Fruit fly (Drosophila melanogaster) whole organism, embryonic: Measurements from ENCODE around the gene NdufV3.

Experiments
- Ada2b ChIP-seq: fragments of 200-800 bp; sonication (Bioruptor generic); IDR thresholded peaks from 2 replicates; pipeline ENCODE4 v1.3.6; 2022; ENCODE audit warnings: missing biosample characterization, missing genetic modification characterization
- Bgb ChIP-seq: fragments of 200-800 bp; sonication (Bioruptor generic); IDR thresholded peaks from 2 replicates; pipeline ENCODE4 v1.3.6; 2022; ENCODE audit warnings: missing biosample characterization, missing genetic modification characterization; ENCODE audit not compliant: partially characterized antibody
- CG10147 ChIP-seq: fragments of 200-800 bp; sonication (Bioruptor generic); optimal IDR thresholded peaks from 2 replicates; lab custom pipeline; 2019; ENCODE audit warnings: missing biosample characterization, mild to moderate bottlenecking, missing genetic modification characterization, moderate library complexity
- CG10543 ChIP-seq: fragments of 200-800 bp; sonication (Bioruptor generic); optimal IDR thresholded peaks from 3 replicates; lab custom pipeline; 2017; ENCODE audit warnings: missing biosample characterization, mild to moderate bottlenecking, missing genetic modification characterization, moderate library complexity
- CG11085 ChIP-seq: fragments of 200-800 bp; sonication (Bioruptor generic); IDR thresholded peaks from 2 replicates; pipeline ENCODE4 v1.3.6; 2022; ENCODE audit warnings: missing biosample characterization, missing genetic modification characterization
- CG12071 ChIP-seq: fragments of 200-800 bp; sonication (Bioruptor generic); optimal IDR thresholded peaks from 3 replicates; lab custom pipeline; 2018; ENCODE audit warnings: missing biosample characterization, mild to moderate bottlenecking, missing genetic modification characterization
- CG12769 ChIP-seq: fragments of 200-800 bp; sonication (Bioruptor generic); optimal IDR thresholded peaks from 2 replicates; lab custom pipeline; 2019; ENCODE audit warnings: missing biosample characterization, mild to moderate bottlenecking, missing genetic modification characterization, moderate library complexity
- CG12942 ChIP-seq: fragments of 200-800 bp; sonication (Bioruptor generic); optimal IDR thresholded peaks from 3 replicates; lab custom pipeline; 2016; ENCODE audit warnings: missing biosample characterization, missing genetic modification characterization
- CG13424 ChIP-seq: fragments of 200-800 bp; sonication (Bioruptor generic); optimal IDR thresholded peaks from 2 replicates; lab custom pipeline; 2019; ENCODE audit warnings: missing biosample characterization, mild to moderate bottlenecking, missing genetic modification characterization, moderate library complexity
- CG14014 ChIP-seq: fragments of 200-800 bp; sonication (Bioruptor generic); IDR thresholded peaks from 2 replicates; pipeline ENCODE4 v1.3.6; 2022; ENCODE audit warnings: missing biosample characterization, missing genetic modification characterization
- CG14710 ChIP-seq: fragments of 200-800 bp; sonication (Bioruptor generic); optimal IDR thresholded peaks from 3 replicates; lab custom pipeline; 2019; ENCODE audit warnings: missing biosample characterization, mild to moderate bottlenecking, missing genetic modification characterization, moderate library complexity
- CG14965 ChIP-seq: fragments of 200-800 bp; sonication (Bioruptor generic); optimal IDR thresholded peaks from 2 replicates; lab custom pipeline; 2016; ENCODE audit warnings: missing biosample characterization, missing genetic modification characterization, borderline replicate concordance
- CG17361 ChIP-seq: fragments of 200-800 bp; sonication (Bioruptor generic); IDR thresholded peaks from 3 replicates; pipeline ENCODE4 v1.3.6; 2022; ENCODE audit warnings: missing biosample characterization, missing genetic modification characterization
- CG1832 ChIP-seq: fragments of 200-800 bp; sonication (Bioruptor generic); optimal IDR thresholded peaks from 2 replicates; lab custom pipeline; 2017; ENCODE audit warnings: missing biosample characterization, mild to moderate bottlenecking, missing genetic modification characterization, inconsistent platforms
- CG2116 ChIP-seq: fragments of 200-800 bp; sonication (Bioruptor generic); optimal IDR thresholded peaks from 3 replicates; lab custom pipeline; 2018; ENCODE audit warnings: missing biosample characterization, mild to moderate bottlenecking, missing genetic modification characterization
- CG2120 ChIP-seq: fragments of 200-800 bp; sonication (Bioruptor generic); optimal IDR thresholded peaks from 3 replicates; lab custom pipeline; 2016; ENCODE audit warnings: missing biosample characterization, missing genetic modification characterization
- CG31224 ChIP-seq: fragments of 200-800 bp; sonication (Bioruptor generic); IDR thresholded peaks from 2 replicates; pipeline ENCODE4 v1.3.6; 2022; ENCODE audit warnings: missing biosample characterization, missing genetic modification characterization
- CG6854 ChIP-seq: fragments of 200-800 bp; sonication (Bioruptor generic); optimal IDR thresholded peaks from 3 replicates; lab custom pipeline; 2017; ENCODE audit warnings: missing biosample characterization, mild to moderate bottlenecking, missing genetic modification characterization
- CG8089 ChIP-seq: fragments of 200-800 bp; sonication (Bioruptor generic); optimal IDR thresholded peaks from 3 replicates; lab custom pipeline; 2016; ENCODE audit warnings: missing biosample characterization, missing genetic modification characterization
- CG8281 ChIP-seq: fragments of 200-800 bp; sonication (Bioruptor generic); optimal IDR thresholded peaks from 2 replicates; lab custom pipeline; 2018; ENCODE audit warnings: missing biosample characterization, mild to moderate bottlenecking, missing genetic modification characterization, moderate library complexity
- CG8290 ChIP-seq, 3 experiments: fragments of 200-800 bp; sonication (Bioruptor generic); optimal IDR thresholded peaks; 2 replicates each; lab custom pipeline; 2016 to 2019; ENCODE audit warnings: missing biosample characterization in 3 of 3, missing genetic modification characterization in 3 of 3, mild to moderate bottlenecking in 2 of 3, moderate library complexity in 1 of 3
- CHES-1-like ChIP-seq: fragments of 200-800 bp; sonication (Bioruptor generic); optimal IDR thresholded peaks from 2 replicates; lab custom pipeline; 2016; ENCODE audit warnings: missing biosample characterization, missing genetic modification characterization
- Dad ChIP-seq: fragments of 200-800 bp; sonication (Bioruptor generic); optimal IDR thresholded peaks from 3 replicates; lab custom pipeline; 2016; ENCODE audit warnings: missing biosample characterization, missing genetic modification characterization
- MBD-R2 ChIP-seq: fragments of 200-800 bp; sonication (Bioruptor generic); IDR thresholded peaks from 2 replicates; pipeline ENCODE4 v1.3.6; 2022; ENCODE audit warnings: missing biosample characterization, missing genetic modification characterization
- NC2α ChIP-seq: fragments of 200-800 bp; sonication (Bioruptor generic); optimal IDR thresholded peaks from 2 replicates; lab custom pipeline; 2016; ENCODE audit warnings: missing biosample characterization, missing genetic modification characterization
- NC2β ChIP-seq: fragments of 200-800 bp; sonication (Bioruptor generic); optimal IDR thresholded peaks from 2 replicates; lab custom pipeline; 2016; ENCODE audit warnings: missing biosample characterization, missing genetic modification characterization
- az2 ChIP-seq: fragments of 200-800 bp; sonication (Bioruptor generic); optimal IDR thresholded peaks from 3 replicates; lab custom pipeline; 2016; ENCODE audit warnings: missing biosample characterization, missing genetic modification characterization
- dati ChIP-seq: fragments of 200-800 bp; sonication (Bioruptor generic); IDR thresholded peaks from 2 replicates; pipeline ENCODE4 v1.3.6; 2022; ENCODE audit warnings: missing biosample characterization, missing genetic modification characterization
- dmrt99B ChIP-seq: fragments of 200-800 bp; sonication (Bioruptor generic); optimal IDR thresholded peaks from 2 replicates; lab custom pipeline; 2018; ENCODE audit warnings: missing biosample characterization, mild to moderate bottlenecking, missing genetic modification characterization, moderate library complexity
- gcm ChIP-seq: fragments of 200-800 bp; sonication (Bioruptor generic); optimal IDR thresholded peaks from 2 replicates; lab custom pipeline; 2019; ENCODE audit warnings: missing biosample characterization, mild to moderate bottlenecking, missing genetic modification characterization, moderate library complexity
- jumu ChIP-seq: fragments of 200-800 bp; sonication (Bioruptor generic); optimal IDR thresholded peaks from 3 replicates; lab custom pipeline; 2016; ENCODE audit warnings: missing biosample characterization, missing genetic modification characterization
- lbe ChIP-seq: fragments of 200-800 bp; sonication (Bioruptor generic); optimal IDR thresholded peaks from 2 replicates; lab custom pipeline; 2016; ENCODE audit warnings: missing biosample characterization, mild to moderate bottlenecking, missing genetic modification characterization
- odd ChIP-seq: fragments of 200-800 bp; sonication (Bioruptor generic); optimal IDR thresholded peaks from 2 replicates; lab custom pipeline; 2017; ENCODE audit warnings: missing biosample characterization, mild to moderate bottlenecking, missing genetic modification characterization
- p53 ChIP-seq: fragments of 200-800 bp; sonication (Bioruptor generic); optimal IDR thresholded peaks from 2 replicates; lab custom pipeline; 2016; ENCODE audit warnings: missing biosample characterization, missing genetic modification characterization
- slou ChIP-seq: fragments of 200-800 bp; sonication (Bioruptor generic); optimal IDR thresholded peaks from 3 replicates; lab custom pipeline; 2016; ENCODE audit warnings: missing biosample characterization, missing genetic modification characterization
- sr ChIP-seq: fragments of 200-800 bp; sonication (Bioruptor generic); IDR thresholded peaks from 3 replicates; pipeline ENCODE4 v1.3.6; 2022; ENCODE audit warnings: missing biosample characterization, missing genetic modification characterization
- tx ChIP-seq: fragments of 200-800 bp; sonication (Bioruptor generic); optimal IDR thresholded peaks from 2 replicates; lab custom pipeline; 2016; ENCODE audit warnings: missing biosample characterization, missing genetic modification characterization
- vnd ChIP-seq: fragments of 200-800 bp; sonication (Bioruptor generic); IDR thresholded peaks from 3 replicates; pipeline ENCODE4 v1.3.6; 2022; ENCODE audit warnings: missing biosample characterization, missing genetic modification characterization; ENCODE audit not compliant: partially characterized antibody
- wdn ChIP-seq: fragments of 200-800 bp; sonication (Bioruptor generic); IDR thresholded peaks from 2 replicates; pipeline ENCODE4 v1.3.6; 2022; ENCODE audit warnings: missing biosample characterization, missing genetic modification characterization
- z ChIP-seq: fragments of 200-800 bp; sonication (Bioruptor generic); IDR thresholded peaks from 3 replicates; pipeline ENCODE4 v1.3.6; 2022; ENCODE audit warnings: missing biosample characterization, missing genetic modification characterization
- zen ChIP-seq: fragments of 200-800 bp; sonication (Bioruptor generic); optimal IDR thresholded peaks from 3 replicates; lab custom pipeline; 2018; ENCODE audit warnings: missing biosample characterization, mild to moderate bottlenecking, missing genetic modification characterization, moderate library complexity

NdufV3 gene

dm6 chrX:11384023-11384444 lies 34.2 kb downstream of the NdufV3 start (continued):
- TF ChIP-seq MBD-R2 (peak; percentile 68; the same call in 1 of the 2 replicates), CG31224 (GFP tag; lab: Robert Waterston, UW) (peak; percentile 61; the same call in 1 of the 2 replicates), p53 (GFP tag; lab: Kevin White, UChicago) (no peak), CG14014 (GFP tag; lab: Robert Waterston, UW) (peak; percentile 90), CG17361 (peak; percentile 52), slou (GFP tag; lab: Kevin White, UChicago) (peak; percentile 70), CG14710 (no peak), Bgb (GFP tag; lab: Robert Waterston, UW) (no peak), tx (GFP tag; lab: Kevin White, UChicago) (peak; percentile 7), CG14965 (GFP tag; lab: Kevin White, UChicago) (no peak), az2 (GFP tag; lab: Kevin White, UChicago) (peak; percentile 21), lbe (GFP tag; lab: Kevin White, UChicago) (no peak), CG12071 (GFP tag; lab: Kevin White, UChicago) (peak; percentile 54), zen (tag; lab: Kevin White, UChicago) (peak; percentile 6), CG10147 (GFP tag; lab: Kevin White, UChicago) (peak; percentile 68), gcm (GFP tag; lab: Kevin White, UChicago) (no peak), CG2120 (GFP tag; lab: Kevin White, UChicago) (peak; percentile 90), CG10543 (GFP tag; lab: Kevin White, UChicago) (peak; percentile 62), wdn (peak; percentile 70), CG8281 (tag; lab: Kevin White, UChicago) (peak; percentile 42), vnd (GFP tag; lab: Robert Waterston, UW) (no peak), CG8089 (GFP tag; lab: Kevin White, UChicago) (no peak), CG12769 (tag; lab: Kevin White, UChicago) (no peak), CG6854 (peak; percentile 58), dati (GFP tag; lab: Robert Waterston, UW) (no peak), CG8290 (GFP tag; optimal IDR thresholded peaks at IDR 0.05; lab: Kevin White, UChicago) (no peak), CG8290 (tag; optimal IDR thresholded peaks at IDR 0.05; lab: Kevin White, UChicago) (peak in 1 of 2 experiments; percentile 47), Ada2b (GFP tag; lab: Robert Waterston, UW) (peak; percentile 82), CG11085 (GFP tag; lab: Robert Waterston, UW) (peak; percentile 84), CG12942 (peak; percentile 43), CG13424 (tag; lab: Kevin White, UChicago) (peak; percentile 69), sr (no peak), NC2β (GFP tag; lab: Kevin White, UChicago) (no peak), CG2116 (GFP tag; lab: Kevin White, UChicago) (no peak), z (GFP tag; lab: Robert Waterston, UW) (no peak), odd (GFP tag; lab: Kevin White, UChicago) (peak; percentile 21), CHES-1-like (no peak), dmrt99B (tag; lab: Kevin White, UChicago) (peak; percentile 76), CG1832 (GFP tag; lab: Kevin White, UChicago) (no peak), Dad (peak; percentile 17), NC2α (GFP tag; lab: Kevin White, UChicago) (no peak), jumu (GFP tag; lab: Kevin White, UChicago) (peak; percentile 47)
